Worm (Caenorhabditis elegans): Measurements from ENCODE around the gene R10E4.1.

- TF ChIP-seq ztf-29 (GFP tag; IDR thresholded peaks at IDR 0.05): no peak
- TF ChIP-seq tab-1 (GFP tag; IDR thresholded peaks at IDR 0.05): no peak
- no peak for TF ChIP-seq med-1 (GFP tag; optimal IDR thresholded peaks at IDR 0.05; ENCODE audit: insufficient read depth)
- TF ChIP-seq T22C8.4 (GFP tag; IDR thresholded peaks at IDR 0.05): no peak
- TF ChIP-seq klf-2 (GFP tag; conservative IDR thresholded peaks at IDR 0.05): no peak
- no peak for TF ChIP-seq cog-1 (tag; optimal IDR thresholded peaks at IDR 0.05)
- no peak for TF ChIP-seq flt-1 (GFP tag; IDR thresholded peaks at IDR 0.05)
- no peak for TF ChIP-seq ztf-23 (GFP tag; IDR thresholded peaks at IDR 0.05)
- no peak for TF ChIP-seq ref-1 (GFP tag; conservative IDR thresholded peaks at IDR 0.05)
Measured at ce11 chrIII:4224722-4225121, 44.8 kb upstream of the R10E4.1 start.

All from whole organism, midembryonic.